Worm (Caenorhabditis elegans) whole organism, young adult: ENCODE measurements around the gene pgp-8.

Experiments
- B0019.2 ChIP-seq: fragments of 200-800 bp; sonication (Bioruptor generic); conservative IDR thresholded peaks from 2 replicates; pipeline ENCODE4 v1.3.6; 2022; ENCODE audit warnings: missing genetic modification reagents, missing genetic modification characterization, missing compliant biosample characterization
- B0261.1 ChIP-seq: sonication (generic microtip); optimal IDR thresholded peaks from 2 replicates; lab custom pipeline; 2016; ENCODE audit warnings: mild to moderate bottlenecking, missing genetic modification characterization, moderate library complexity, missing compliant biosample characterization
- C17E4.6 ChIP-seq: fragments of 200-800 bp; sonication (Bioruptor generic); IDR thresholded peaks from 2 replicates; pipeline ENCODE4 v1.3.6; 2022; ENCODE audit warnings: missing genetic modification reagents, missing genetic modification characterization, missing compliant biosample characterization
- F10E7.11 ChIP-seq: sonication (generic microtip); optimal IDR thresholded peaks from 2 replicates; lab custom pipeline; 2017; ENCODE audit warnings: mild to moderate bottlenecking, missing genetic modification characterization, moderate library complexity, missing compliant biosample characterization
- F22D6.2 ChIP-seq: sonication (generic microtip); optimal IDR thresholded peaks from 2 replicates; lab custom pipeline; 2016; ENCODE audit warnings: mild to moderate bottlenecking, missing genetic modification characterization, missing compliant biosample characterization
- F33H1.4 ChIP-seq: fragments of 200-800 bp; sonication (Bioruptor generic); IDR thresholded peaks from 2 replicates; pipeline ENCODE4 v1.3.6; 2022; ENCODE audit warnings: missing genetic modification reagents, missing genetic modification characterization, missing compliant biosample characterization
- F37B4.10 ChIP-seq: fragments of 200-800 bp; sonication (Bioruptor generic); IDR thresholded peaks from 2 replicates; pipeline ENCODE4 v1.3.6; 2022; ENCODE audit warnings: missing genetic modification characterization, missing compliant biosample characterization
- F39B2.1 ChIP-seq: fragments of 200-800 bp; sonication (Bioruptor generic); IDR thresholded peaks from 2 replicates; pipeline ENCODE4 v1.3.6; 2022; ENCODE audit warnings: missing genetic modification reagents, missing genetic modification characterization, missing compliant biosample characterization
- F55B11.4 ChIP-seq: sonication (generic microtip); optimal IDR thresholded peaks from 2 replicates; lab custom pipeline; 2016; ENCODE audit warnings: missing compliant biosample characterization, missing genetic modification characterization, borderline replicate concordance; ENCODE audit not compliant: insufficient read depth
- F57A8.1 ChIP-seq: fragments of 200-800 bp; sonication (Bioruptor generic); optimal IDR thresholded peaks from 2 replicates; lab custom pipeline; 2018; ENCODE audit warnings: mild to moderate bottlenecking, missing genetic modification characterization, moderate library complexity, missing compliant biosample characterization
- Y53F4B.3 ChIP-seq: fragments of 200-800 bp; sonication (Bioruptor generic); IDR thresholded peaks from 2 replicates; pipeline ENCODE4 v1.3.6; 2022; ENCODE audit warnings: missing genetic modification reagents, missing genetic modification characterization, missing compliant biosample characterization
- Y67H2A.10 ChIP-seq: fragments of 200-800 bp; sonication (Bioruptor generic); conservative IDR thresholded peaks from 2 replicates; pipeline ENCODE4 v1.3.6; 2022; ENCODE audit warnings: missing genetic modification reagents, missing genetic modification characterization, missing compliant biosample characterization
- Y79H2A.3 ChIP-seq: fragments of 200-800 bp; sonication (Bioruptor generic); conservative IDR thresholded peaks from 2 replicates; pipeline ENCODE4 v1.3.6; 2022; ENCODE audit warnings: missing genetic modification reagents, missing genetic modification characterization, missing compliant biosample characterization
- ama-1 ChIP-seq, 3 experiments: fragments of 150-350 bp in 1 of 3; sonication (generic microtip) in 2 of 3; optimal IDR thresholded peaks; 2 replicates each; lab custom pipeline; 2014 to 2018; ENCODE audit warnings: missing biosample characterization in 2 of 3, missing genetic modification characterization in 2 of 3, missing genetic modification reagents in 2 of 3
- aptf-3 ChIP-seq: fragments of 200-800 bp; sonication (Bioruptor generic); IDR thresholded peaks from 2 replicates; pipeline ENCODE4 v1.3.6; 2022; ENCODE audit warnings: missing genetic modification characterization, missing compliant biosample characterization
- atf-7 ChIP-seq: sonication (generic microtip); optimal IDR thresholded peaks from 2 replicates; lab custom pipeline; 2017; ENCODE audit warnings: mild to moderate bottlenecking, missing genetic modification characterization, missing compliant biosample characterization
- athp-1 ChIP-seq: sonication (generic microtip); optimal IDR thresholded peaks from 2 replicates; lab custom pipeline; 2017; ENCODE audit warnings: mild to moderate bottlenecking, missing genetic modification characterization, missing compliant biosample characterization
- attf-6 ChIP-seq: fragments of 200-800 bp; sonication (Bioruptor generic); IDR thresholded peaks from 2 replicates; pipeline ENCODE4 v1.3.6; 2022; ENCODE audit warnings: missing genetic modification reagents, missing genetic modification characterization, missing compliant biosample characterization
- cebp-1 ChIP-seq, 2 experiments: fragments of 200-800 bp in 1 of 2; sonication (Bioruptor generic) in 1 of 2; sonication (generic microtip) in 1 of 2; IDR thresholded peaks in 1 of 2; optimal IDR thresholded peaks in 1 of 2; 2 replicates each; pipeline versions ENCODE4 v1.3.6 to Lab custom; 2017 to 2022; ENCODE audit warnings: missing compliant biosample characterization in 2 of 2, missing genetic modification characterization in 2 of 2, mild to moderate bottlenecking in 1 of 2, missing genetic modification reagents in 1 of 2, moderate library complexity in 1 of 2
- cebp-2 ChIP-seq: fragments of 200-800 bp; sonication (Bioruptor generic); IDR thresholded peaks from 2 replicates; pipeline ENCODE4 v1.3.6; 2022; ENCODE audit warnings: missing genetic modification characterization, missing compliant biosample characterization
- ceh-40 ChIP-seq: fragments of 200-800 bp; sonication (Bioruptor generic); IDR thresholded peaks from 2 replicates; pipeline ENCODE4 v1.3.6; 2022; ENCODE audit warnings: missing genetic modification characterization, missing compliant biosample characterization
- hlh-26 ChIP-seq: fragments of 200-800 bp; sonication (Bioruptor generic); conservative IDR thresholded peaks from 2 replicates; pipeline ENCODE4 v1.3.6; 2022; ENCODE audit warnings: missing genetic modification reagents, missing genetic modification characterization, missing compliant biosample characterization
- hmg-1.2 ChIP-seq: fragments of 200-800 bp; sonication (Bioruptor generic); IDR thresholded peaks from 2 replicates; pipeline ENCODE4 v1.3.6; 2022; ENCODE audit warnings: missing genetic modification reagents, missing genetic modification characterization, missing compliant biosample characterization
- hmg-20 ChIP-seq: fragments of 200-800 bp; sonication (Bioruptor generic); IDR thresholded peaks from 2 replicates; pipeline ENCODE4 v1.3.6; 2022; ENCODE audit warnings: missing genetic modification reagents, missing genetic modification characterization, missing compliant biosample characterization
- hrde-1 ChIP-seq: sonication (generic microtip); optimal IDR thresholded peaks from 2 replicates; lab custom pipeline; 2016; ENCODE audit warnings: missing genetic modification characterization, mild to moderate bottlenecking, missing compliant biosample characterization, moderate library complexity, missing genotype, missing genetic modification reagents, borderline replicate concordance
- let-526 ChIP-seq: fragments of 200-800 bp; sonication (Bioruptor generic); IDR thresholded peaks from 2 replicates; pipeline ENCODE4 v1.3.6; 2022; ENCODE audit warnings: missing genetic modification reagents, missing genetic modification characterization, missing compliant biosample characterization
- lin-54 ChIP-seq: fragments of 200-800 bp; sonication (Bioruptor generic); optimal IDR thresholded peaks from 2 replicates; lab custom pipeline; 2018; ENCODE audit warnings: mild to moderate bottlenecking, missing genetic modification characterization, missing compliant biosample characterization
- lir-1 ChIP-seq: fragments of 200-800 bp; sonication (Bioruptor generic); conservative IDR thresholded peaks from 2 replicates; pipeline ENCODE4 v1.3.6; 2022; ENCODE audit warnings: missing genetic modification reagents, missing genetic modification characterization, missing compliant biosample characterization
- lsy-27 ChIP-seq: sonication (generic microtip); optimal IDR thresholded peaks from 2 replicates; lab custom pipeline; 2017; ENCODE audit warnings: missing genetic modification characterization, mild to moderate bottlenecking, missing compliant biosample characterization, antibody characterized with exemption, missing genotype, borderline replicate concordance; ENCODE audit not compliant: insufficient read depth
- madf-3 ChIP-seq: fragments of 200-800 bp; sonication (Bioruptor generic); IDR thresholded peaks from 2 replicates; pipeline ENCODE4 v1.3.6; 2022; ENCODE audit warnings: missing genetic modification reagents, missing genetic modification characterization, missing compliant biosample characterization
- mel-28 ChIP-seq: sonication (generic microtip); optimal IDR thresholded peaks from 2 replicates; lab custom pipeline; 2016; ENCODE audit warnings: borderline replicate concordance, mild to moderate bottlenecking, missing genetic modification characterization, missing compliant biosample characterization
- mes-4 ChIP-seq: sonication (generic microtip); optimal IDR thresholded peaks from 2 replicates; lab custom pipeline; 2016; ENCODE audit warnings: missing genotype, missing genetic modification characterization, missing compliant biosample characterization
- mxl-1 ChIP-seq: sonication (generic microtip); optimal IDR thresholded peaks from 2 replicates; lab custom pipeline; 2016; ENCODE audit warnings: missing genetic modification characterization, missing compliant biosample characterization
- nhr-120 ChIP-seq: fragments of 200-800 bp; sonication (Bioruptor generic); IDR thresholded peaks from 2 replicates; pipeline ENCODE4 v1.3.6; 2022; ENCODE audit warnings: missing genetic modification characterization, missing compliant biosample characterization
- nhr-27 ChIP-seq: fragments of 200-800 bp; sonication (Bioruptor generic); optimal IDR thresholded peaks from 2 replicates; lab custom pipeline; 2018; ENCODE audit warnings: mild to moderate bottlenecking, missing genetic modification characterization, moderate library complexity, missing compliant biosample characterization
- nhr-80 ChIP-seq: sonication (generic microtip); optimal IDR thresholded peaks from 2 replicates; lab custom pipeline; 2016; ENCODE audit warnings: missing genetic modification characterization, missing compliant biosample characterization
- nhr-90 ChIP-seq: sonication (generic microtip); optimal IDR thresholded peaks from 2 replicates; lab custom pipeline; 2016; ENCODE audit warnings: missing genotype, mild to moderate bottlenecking, missing genetic modification characterization, missing compliant biosample characterization
- pha-4 ChIP-seq: fragments of 150-350 bp; sonication (generic microtip); optimal IDR thresholded peaks from 2 replicates; lab custom pipeline; 2014; ENCODE audit warnings: missing biosample characterization, missing genetic modification reagents, missing genetic modification characterization
- rcor-1 ChIP-seq: fragments of 200-800 bp; sonication (Bioruptor generic); IDR thresholded peaks from 2 replicates; pipeline ENCODE4 v1.3.6; 2022; ENCODE audit warnings: missing genetic modification reagents, missing genetic modification characterization, missing compliant biosample characterization
- repo-1 ChIP-seq: sonication (generic microtip); optimal IDR thresholded peaks from 2 replicates; lab custom pipeline; 2017; ENCODE audit warnings: mild to moderate bottlenecking, missing genetic modification characterization, missing compliant biosample characterization
- sdz-38 ChIP-seq: sonication (generic microtip); optimal IDR thresholded peaks from 2 replicates; lab custom pipeline; 2016; ENCODE audit warnings: missing genotype, missing genetic modification characterization, missing compliant biosample characterization
- sea-2 ChIP-seq: fragments of 200-800 bp; sonication (Bioruptor generic); IDR thresholded peaks from 2 replicates; pipeline ENCODE4 v1.3.6; 2022; ENCODE audit warnings: missing genetic modification characterization, missing compliant biosample characterization
- sptf-2 ChIP-seq: fragments of 200-800 bp; sonication (Bioruptor generic); optimal IDR thresholded peaks from 2 replicates; lab custom pipeline; 2018; ENCODE audit warnings: mild to moderate bottlenecking, missing genetic modification characterization, missing compliant biosample characterization
- tbp1 ChIP-seq: fragments of 200-800 bp; sonication (Bioruptor generic); optimal IDR thresholded peaks from 2 replicates; lab custom pipeline; 2018; ENCODE audit warnings: mild to moderate bottlenecking, missing genetic modification characterization, missing compliant biosample characterization
- xnd-1 ChIP-seq: sonication (generic microtip); optimal IDR thresholded peaks from 2 replicates; lab custom pipeline; 2016; ENCODE audit warnings: missing genotype, missing genetic modification reagents, missing genetic modification characterization, missing compliant biosample characterization
- zfh-2 ChIP-seq: fragments of 200-800 bp; sonication (Bioruptor generic); conservative IDR thresholded peaks from 2 replicates; pipeline ENCODE4 v1.3.6; 2022; ENCODE audit warnings: missing genetic modification reagents, missing genetic modification characterization, missing compliant biosample characterization
- ztf-18 ChIP-seq: sonication (generic microtip); optimal IDR thresholded peaks from 2 replicates; lab custom pipeline; 2016; ENCODE audit warnings: missing genotype, mild to moderate bottlenecking, missing genetic modification characterization, missing compliant biosample characterization
- ztf-22 ChIP-seq: fragments of 200-800 bp; sonication (Bioruptor generic); optimal IDR thresholded peaks from 2 replicates; lab custom pipeline; 2018; ENCODE audit warnings: mild to moderate bottlenecking, missing genetic modification characterization, moderate library complexity, missing compliant biosample characterization

The pgp-8 gene

ce11 chrX:10821160-10821559, 43.1 kb downstream of the pgp-8 start (continued):
- no peak for TF ChIP-seq F37B4.10
- TF ChIP-seq sdz-38 (tag; lab: Kevin White, UChicago), result no peak
- peak; percentile 76 for TF ChIP-seq hmg-1.2 (GFP tag; lab: Robert Waterston, UW)
- peak; percentile 98 for TF ChIP-seq tbp1
- no peak for TF ChIP-seq nhr-27 (tag; lab: Kevin White, UChicago)
- TF ChIP-seq mxl-1 (tag; lab: Kevin White, UChicago), result peak; percentile 74
- peak; percentile 77 for TF ChIP-seq nhr-90 (tag; lab: Kevin White, UChicago)
- TF ChIP-seq mel-28 (tag; lab: Kevin White, UChicago), result no peak
- TF ChIP-seq F39B2.1 (GFP tag; lab: Robert Waterston, UW), result no peak
- peak; percentile 52 for TF ChIP-seq ztf-18
- no peak for TF ChIP-seq mes-4 (tag; lab: Kevin White, UChicago)
- TF ChIP-seq Y53F4B.3, result no peak
- TF ChIP-seq aptf-3 (GFP tag; lab: Robert Waterston, UW), result peak; percentile 78; the same call in 1 of the 2 replicates
- no peak for TF ChIP-seq repo-1
- peak; percentile 29 for TF ChIP-seq atf-7 (tag; lab: Kevin White, UChicago)
- peak; percentile 68 for TF ChIP-seq athp-1 (tag; lab: Kevin White, UChicago)
- TF ChIP-seq nhr-80 (tag; lab: Kevin White, UChicago), result no peak
- TF ChIP-seq F55B11.4, result no peak
- TF ChIP-seq nhr-120 (GFP tag; lab: Robert Waterston, UW), result no peak
- TF ChIP-seq F57A8.1 (GFP tag; lab: Kevin White, UChicago), result no peak
- no peak for TF ChIP-seq F22D6.2 (tag; lab: Kevin White, UChicago)
- TF ChIP-seq rcor-1 (GFP tag; lab: Robert Waterston, UW), result peak; percentile 50
- no peak for TF ChIP-seq ztf-22 (GFP tag; lab: Kevin White, UChicago)
- TF ChIP-seq hrde-1 (tag; lab: Kevin White, UChicago), result peak; percentile 8
- no peak for TF ChIP-seq F33H1.4
- TF ChIP-seq hmg-20, result peak; percentile 30; the same call in 1 of the 2 replicates
- no peak for TF ChIP-seq lir-1 (GFP tag; lab: Robert Waterston, UW)
- TF ChIP-seq Y79H2A.3, result no peak
- TF ChIP-seq hlh-26 (GFP tag; lab: Robert Waterston, UW), result no peak
- no peak for TF ChIP-seq C17E4.6
- no peak for TF ChIP-seq sptf-2
- TF ChIP-seq lsy-27 (tag; lab: Kevin White, UChicago), result no peak
- TF ChIP-seq pha-4 (tag; lab: Kevin White, UChicago), result no peak
- no peak; the same call in 1 of the 2 replicates for TF ChIP-seq zfh-2
- peak; percentile 62; the same call in 1 of the 2 replicates for TF ChIP-seq attf-6 (GFP tag; lab: Robert Waterston, UW)
- no peak for TF ChIP-seq madf-3
- TF ChIP-seq ama-1 (optimal IDR thresholded peaks at IDR 0.05; lab: Kevin White, UChicago), result no peak
- peak; percentile 40 to 91 for TF ChIP-seq ama-1 (GFP tag; optimal IDR thresholded peaks at IDR 0.05; lab: Kevin White, UChicago)
- TF ChIP-seq let-526 (GFP tag; lab: Robert Waterston, UW), result 0 out of 2 replicates have a peak, but pooled peaks have one; percentile 34
- peak; percentile 93 for TF ChIP-seq B0261.1
- TF ChIP-seq ceh-40, result peak; percentile 45; the same call in 1 of the 2 replicates
- TF ChIP-seq cebp-2 (GFP tag; lab: Robert Waterston, UW), result peak; percentile 64; the same call in 1 of the 2 replicates
- TF ChIP-seq B0019.2 (GFP tag; lab: Robert Waterston, UW), result 0 out of 2 replicates have a peak, but pooled peaks have one; percentile 23
- TF ChIP-seq cebp-1 (GFP tag; IDR thresholded peaks at IDR 0.05; lab: Robert Waterston, UW), result no peak; the same call in 1 of the 2 replicates
- no peak for TF ChIP-seq cebp-1 (tag; optimal IDR thresholded peaks at IDR 0.05; lab: Kevin White, UChicago)
- no peak for TF ChIP-seq F10E7.11 (tag; lab: Kevin White, UChicago)
- no peak for TF ChIP-seq sea-2 (GFP tag; lab: Robert Waterston, UW)
- no peak for TF ChIP-seq xnd-1 (tag; lab: Kevin White, UChicago)
- no peak for TF ChIP-seq lin-54 (GFP tag; lab: Kevin White, UChicago)
- TF ChIP-seq Y67H2A.10 (GFP tag; lab: Robert Waterston, UW), result no peak
